Worm (Caenorhabditis elegans) whole organism, young adult: ENCODE data around the gene ZK686.3.

Experiments
- F33H1.4 ChIP-seq: fragments of 200-800 bp; sonication (Bioruptor generic); IDR thresholded peaks from 2 replicates; pipeline ENCODE4 v1.3.6; 2022; ENCODE audit warnings: missing genetic modification reagents, missing genetic modification characterization, missing compliant biosample characterization
- Y79H2A.3 ChIP-seq: fragments of 200-800 bp; sonication (Bioruptor generic); conservative IDR thresholded peaks from 2 replicates; pipeline ENCODE4 v1.3.6; 2022; ENCODE audit warnings: missing genetic modification reagents, missing genetic modification characterization, missing compliant biosample characterization
- ama-1 ChIP-seq, 3 experiments: fragments of 150-350 bp in 1 of 3; sonication (generic microtip) in 2 of 3; optimal IDR thresholded peaks; 2 replicates each; lab custom pipeline; 2014 to 2018; ENCODE audit warnings: missing biosample characterization in 2 of 3, missing genetic modification characterization in 2 of 3, missing genetic modification reagents in 2 of 3
- attf-6 ChIP-seq: fragments of 200-800 bp; sonication (Bioruptor generic); IDR thresholded peaks from 2 replicates; pipeline ENCODE4 v1.3.6; 2022; ENCODE audit warnings: missing genetic modification reagents, missing genetic modification characterization, missing compliant biosample characterization
- dpl-1 ChIP-seq: fragments of 150-350 bp; optimal IDR thresholded peaks from 2 replicates; lab custom pipeline; 2014; ENCODE audit warnings: missing biosample characterization, missing genetic modification reagents, missing genetic modification characterization
- efl-1 ChIP-seq: fragments of 150-350 bp; optimal IDR thresholded peaks from 2 replicates; lab custom pipeline; 2014; ENCODE audit warnings: missing biosample characterization, missing genetic modification reagents, missing genetic modification characterization
- lir-1 ChIP-seq: fragments of 200-800 bp; sonication (Bioruptor generic); conservative IDR thresholded peaks from 2 replicates; pipeline ENCODE4 v1.3.6; 2022; ENCODE audit warnings: missing genetic modification reagents, missing genetic modification characterization, missing compliant biosample characterization
- nhr-179 ChIP-seq: sonication (generic microtip); optimal IDR thresholded peaks from 2 replicates; lab custom pipeline; 2016; ENCODE audit warnings: mild to moderate bottlenecking, missing genetic modification characterization, missing compliant biosample characterization
- snpc-4 ChIP-seq, 5 experiments: fragments of 150-350 bp in 1 of 5; sonication (generic microtip) in 4 of 5; optimal IDR thresholded peaks; 2 replicates each; lab custom pipeline; 2014 to 2018; ENCODE audit warnings: missing genetic modification characterization in 5 of 5, missing biosample characterization in 3 of 5, antibody characterized with exemption in 2 of 5, mild to moderate bottlenecking in 2 of 5, missing compliant biosample characterization in 2 of 5, missing genotype in 2 of 5, moderate library complexity in 2 of 5, missing genetic modification reagents in 1 of 5
- unc-62 ChIP-seq: fragments of 150-350 bp; optimal IDR thresholded peaks from 2 replicates; lab custom pipeline; 2014; ENCODE audit warnings: missing biosample characterization, missing genetic modification reagents, missing genetic modification characterization
- xnd-1 ChIP-seq: sonication (generic microtip); optimal IDR thresholded peaks from 2 replicates; lab custom pipeline; 2016; ENCODE audit warnings: missing genotype, missing genetic modification reagents, missing genetic modification characterization, missing compliant biosample characterization

- no peak for TF ChIP-seq nhr-179
- no peak for TF ChIP-seq xnd-1
- TF ChIP-seq attf-6 (GFP tag; lab: Robert Waterston, UW), result no peak
- TF ChIP-seq dpl-1, result no peak
- no peak for TF ChIP-seq Y79H2A.3
- TF ChIP-seq unc-62 (GFP tag; lab: Kevin White, UChicago), result no peak
- no peak for TF ChIP-seq efl-1 (GFP tag; lab: Kevin White, UChicago)
- no peak for TF ChIP-seq lir-1 (GFP tag; lab: Robert Waterston, UW)
- no peak for TF ChIP-seq F33H1.4 (GFP tag; lab: Robert Waterston, UW)
- TF ChIP-seq snpc-4 (GFP tag; optimal IDR thresholded peaks at IDR 0.05; lab: Kevin White, UChicago), result no peak
- no peak for TF ChIP-seq snpc-4 (tag; optimal IDR thresholded peaks at IDR 0.05; lab: Kevin White, UChicago)
- TF ChIP-seq ama-1 (optimal IDR thresholded peaks at IDR 0.05; lab: Kevin White, UChicago), result no peak
- TF ChIP-seq ama-1 (GFP tag; optimal IDR thresholded peaks at IDR 0.05; lab: Kevin White, UChicago), result no peak
These were observed 38.1 kb upstream of the ZK686.3 start for ce11 chrIII:7806947-7807346.
